Fruit fly (Drosophila melanogaster) whole organism, prepupa: Measurements from ENCODE around the gene Frl.

Experiments
- CG11762 ChIP-seq: fragments of 200-800 bp; sonication (Bioruptor generic); optimal IDR thresholded peaks from 3 replicates; lab custom pipeline; 2016; ENCODE audit warnings: missing biosample characterization, missing genetic modification characterization; ENCODE audit not compliant: insufficient read depth
- CG16779 ChIP-seq: fragments of 200-800 bp; sonication (Bioruptor generic); optimal IDR thresholded peaks from 3 replicates; lab custom pipeline; 2017; ENCODE audit warnings: missing biosample characterization, mild to moderate bottlenecking, missing genetic modification characterization
- CG3032 ChIP-seq: fragments of 200-800 bp; optimal IDR thresholded peaks from 2 replicates; lab custom pipeline; 2019; ENCODE audit warnings: missing biosample characterization, mild to moderate bottlenecking, missing genetic modification characterization, moderate library complexity
- CG32006 ChIP-seq: fragments of 200-800 bp; sonication (Bioruptor generic); optimal IDR thresholded peaks from 3 replicates; lab custom pipeline; 2017; ENCODE audit warnings: missing biosample characterization, mild to moderate bottlenecking, missing genetic modification characterization
- CG7368 ChIP-seq: fragments of 200-800 bp; sonication (Bioruptor generic); optimal IDR thresholded peaks from 3 replicates; lab custom pipeline; 2016; ENCODE audit warnings: missing biosample characterization, missing genetic modification characterization
- CG8632 ChIP-seq: fragments of 200-800 bp; sonication (Bioruptor generic); optimal IDR thresholded peaks from 3 replicates; lab custom pipeline; 2016; ENCODE audit warnings: missing biosample characterization, missing genetic modification characterization

DNA sequence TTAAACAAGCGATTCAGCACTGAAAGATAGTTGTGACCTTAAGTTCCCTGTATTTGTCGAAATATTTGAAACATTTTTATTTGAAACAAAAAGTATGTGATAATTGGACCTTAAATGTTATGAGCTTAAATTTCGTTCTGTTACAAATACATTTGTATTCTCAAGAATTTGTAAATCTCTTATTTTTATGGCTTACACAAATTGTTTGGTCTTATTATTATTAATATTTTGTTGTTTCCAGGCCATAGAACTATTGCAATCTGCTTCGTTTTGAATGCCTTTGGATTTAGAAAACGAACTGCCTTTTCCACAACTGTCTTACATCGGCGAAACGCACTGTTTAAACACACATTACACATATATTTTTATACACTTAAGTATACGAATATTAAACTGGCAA lies 18.5 kb upstream of the Frl start, which contains the start of gene CG6661:
- no peak for TF ChIP-seq CG7368 (GFP tag; lab: Kevin White, UChicago)
- no peak for TF ChIP-seq CG11762 (GFP tag; lab: Kevin White, UChicago)
- TF ChIP-seq CG16779 (tag; lab: Kevin White, UChicago), result no peak
- TF ChIP-seq CG32006 (GFP tag; lab: Kevin White, UChicago), result no peak
- TF ChIP-seq CG8632 (GFP tag; lab: Kevin White, UChicago), result no peak
- no peak for TF ChIP-seq CG3032
